Worm (Caenorhabditis elegans) whole organism, L4 larva: ENCODE measurements around the gene str-217.

Experiments
- F26F4.8 ChIP-seq: fragments of 200-800 bp; sonication (Bioruptor generic); conservative IDR thresholded peaks from 2 replicates; pipeline ENCODE4 v1.3.6; 2022; ENCODE audit warnings: missing genetic modification characterization, missing compliant biosample characterization
- F49E8.2 ChIP-seq: sonication (generic microtip); optimal IDR thresholded peaks from 2 replicates; lab custom pipeline; 2016; ENCODE audit warnings: missing compliant biosample characterization, mild to moderate bottlenecking, missing genetic modification characterization, borderline replicate concordance
- ZK546.5 ChIP-seq, 2 experiments: sonication (generic microtip); optimal IDR thresholded peaks; 2 replicates each; lab custom pipeline; 2017; ENCODE audit warnings: missing biosample characterization in 2 of 2, missing genetic modification characterization in 2 of 2
- ama-1 ChIP-seq: fragments of 150-350 bp; optimal IDR thresholded peaks from 2 replicates; lab custom pipeline; 2014; ENCODE audit warnings: inconsistent platforms, mixed read lengths
- ceh-82 ChIP-seq: sonication (generic microtip); optimal IDR thresholded peaks from 2 replicates; lab custom pipeline; 2017; ENCODE audit warnings: missing biosample characterization, missing genetic modification characterization
- egl-27 ChIP-seq: sonication (generic microtip); optimal IDR thresholded peaks from 3 replicates; lab custom pipeline; 2017; ENCODE audit warnings: missing biosample characterization, missing genetic modification reagents, missing genetic modification characterization
- hlh-11 ChIP-seq: fragments of 200-800 bp; sonication (Bioruptor generic); optimal IDR thresholded peaks from 2 replicates; lab custom pipeline; 2018; ENCODE audit warnings: mild to moderate bottlenecking, missing genetic modification characterization, missing compliant biosample characterization
- pqm-1 ChIP-seq: sonication (generic microtip); optimal IDR thresholded peaks from 2 replicates; lab custom pipeline; 2017; ENCODE audit warnings: missing biosample characterization, missing genetic modification characterization
- unc-130 ChIP-seq: sonication (generic microtip); optimal IDR thresholded peaks from 2 replicates; lab custom pipeline; 2016; ENCODE audit warnings: missing genetic modification reagents, missing genetic modification characterization, missing compliant biosample characterization

DNA sequence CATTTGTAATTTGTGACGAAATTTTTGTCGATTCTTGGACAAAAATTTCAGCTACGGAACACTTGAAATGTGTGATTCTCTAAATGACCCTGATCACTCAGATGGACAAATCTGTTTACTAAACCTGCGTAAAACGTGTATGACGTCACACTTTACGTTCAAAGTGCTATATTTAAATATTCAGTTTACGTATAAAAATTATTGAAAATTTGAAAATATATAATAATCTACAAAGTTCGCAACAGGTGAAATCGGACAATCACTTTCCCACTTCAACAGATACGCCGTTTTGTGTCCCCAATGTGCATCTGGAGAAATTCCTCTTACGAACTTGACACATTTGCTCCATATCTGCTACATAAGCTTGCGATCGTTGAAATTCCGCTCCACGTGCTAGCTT lies 5.1 kb upstream of the str-217 start, which contains the start of gene srh-131:
- TF ChIP-seq ZK546.5 (tag; optimal IDR thresholded peaks at IDR 0.05; lab: Kevin White, UChicago) (no peak), egl-27 (tag; lab: Kevin White, UChicago) (no peak), hlh-11 (no peak), F26F4.8 (no peak), pqm-1 (no peak), ama-1 (no peak), unc-130 (GFP tag; lab: Kevin White, UChicago) (no peak), ceh-82 (tag; lab: Kevin White, UChicago) (no peak), F49E8.2 (tag; lab: Kevin White, UChicago) (no peak)
